Fruit fly (Drosophila melanogaster) whole organism, prepupa: Measurements from ENCODE around the gene CG6345.

Source experiments
- Blimp-1 ChIP-seq: fragments of 200-800 bp; sonication (Bioruptor generic); optimal IDR thresholded peaks from 3 replicates; lab custom pipeline; 2017; ENCODE audit warnings: missing biosample characterization, missing genetic modification characterization, mild to moderate bottlenecking, moderate library complexity, missing genetic modification reagents
- CG10631 ChIP-seq: fragments of 200-800 bp; sonication (Bioruptor generic); optimal IDR thresholded peaks from 2 replicates; lab custom pipeline; 2016; ENCODE audit warnings: missing biosample characterization, missing genetic modification characterization
- CG10669 ChIP-seq: fragments of 200-800 bp; sonication (Bioruptor generic); optimal IDR thresholded peaks from 3 replicates; lab custom pipeline; 2018; ENCODE audit warnings: missing biosample characterization, mild to moderate bottlenecking, missing genetic modification characterization, moderate library complexity
- CG11762 ChIP-seq: fragments of 200-800 bp; sonication (Bioruptor generic); optimal IDR thresholded peaks from 3 replicates; lab custom pipeline; 2016; ENCODE audit warnings: missing biosample characterization, missing genetic modification characterization; ENCODE audit not compliant: insufficient read depth
- CG11902 ChIP-seq: fragments of 200-800 bp; sonication (Bioruptor generic); optimal IDR thresholded peaks from 3 replicates; lab custom pipeline; 2016; ENCODE audit warnings: missing biosample characterization, missing genetic modification characterization
- CG15336 ChIP-seq: fragments of 200-800 bp; sonication (Bioruptor generic); IDR thresholded peaks from 2 replicates; pipeline ENCODE4 v1.3.6; 2022; ENCODE audit warnings: missing biosample characterization, missing genetic modification characterization
- CG1621 ChIP-seq: fragments of 200-800 bp; sonication (Bioruptor generic); optimal IDR thresholded peaks from 3 replicates; lab custom pipeline; 2018; ENCODE audit warnings: missing biosample characterization, mild to moderate bottlenecking, missing genetic modification characterization
- CG16779 ChIP-seq: fragments of 200-800 bp; sonication (Bioruptor generic); optimal IDR thresholded peaks from 3 replicates; lab custom pipeline; 2017; ENCODE audit warnings: missing biosample characterization, mild to moderate bottlenecking, missing genetic modification characterization
- CG3032 ChIP-seq: fragments of 200-800 bp; optimal IDR thresholded peaks from 2 replicates; lab custom pipeline; 2019; ENCODE audit warnings: missing biosample characterization, mild to moderate bottlenecking, missing genetic modification characterization, moderate library complexity
- CG31627 ChIP-seq: fragments of 200-800 bp; sonication (Bioruptor generic); optimal IDR thresholded peaks from 3 replicates; lab custom pipeline; 2016; ENCODE audit warnings: missing biosample characterization, missing genetic modification characterization
- CG3919 ChIP-seq: fragments of 200-800 bp; sonication (Bioruptor generic); optimal IDR thresholded peaks from 3 replicates; lab custom pipeline; 2016; ENCODE audit warnings: missing biosample characterization, missing genetic modification characterization
- CG4318 ChIP-seq: fragments of 200-800 bp; sonication (Bioruptor generic); optimal IDR thresholded peaks from 3 replicates; lab custom pipeline; 2017; ENCODE audit warnings: missing biosample characterization, mild to moderate bottlenecking, missing genetic modification characterization
- CG6276 ChIP-seq: fragments of 200-800 bp; sonication (Bioruptor generic); optimal IDR thresholded peaks from 2 replicates; lab custom pipeline; 2017; ENCODE audit warnings: missing biosample characterization, mild to moderate bottlenecking, missing genetic modification characterization
- CG6808 ChIP-seq: fragments of 200-800 bp; sonication (Bioruptor generic); optimal IDR thresholded peaks from 3 replicates; lab custom pipeline; 2017; ENCODE audit warnings: missing biosample characterization, missing genetic modification characterization, mild to moderate bottlenecking, moderate library complexity, missing genetic modification reagents
- CG8119 ChIP-seq: fragments of 200-800 bp; sonication (Bioruptor generic); IDR thresholded peaks from 3 replicates; pipeline ENCODE4 v1.3.6; 2022; ENCODE audit warnings: missing biosample characterization, missing genetic modification characterization
- CG8319 ChIP-seq: fragments of 200-800 bp; sonication (Bioruptor generic); optimal IDR thresholded peaks from 3 replicates; lab custom pipeline; 2016; ENCODE audit warnings: missing biosample characterization, missing genetic modification characterization
- Eip78C ChIP-seq: fragments of 200-800 bp; sonication (Bioruptor generic); peaks from one replicate; lab custom pipeline; 2016; ENCODE audit warnings: missing biosample characterization, missing genetic modification characterization
- Eip93F ChIP-seq: fragments of 200-800 bp; sonication (Bioruptor generic); optimal IDR thresholded peaks from 2 replicates; lab custom pipeline; 2016; ENCODE audit warnings: missing biosample characterization, mild to moderate bottlenecking, missing genetic modification characterization
- Ets21C ChIP-seq: fragments of 200-800 bp; sonication (Bioruptor generic); optimal IDR thresholded peaks from 3 replicates; lab custom pipeline; 2016; ENCODE audit warnings: missing biosample characterization, missing genetic modification characterization
- Gug ChIP-seq: fragments of 200-800 bp; sonication (Bioruptor generic); IDR thresholded peaks from 2 replicates; pipeline ENCODE4 v1.3.6; 2022; ENCODE audit warnings: missing biosample characterization, missing genetic modification characterization
- Hr4 ChIP-seq: fragments of 200-800 bp; sonication (Bioruptor generic); optimal IDR thresholded peaks from 3 replicates; lab custom pipeline; 2016; ENCODE audit warnings: missing biosample characterization, missing genetic modification characterization
- Lpt ChIP-seq: fragments of 200-800 bp; sonication (Bioruptor generic); optimal IDR thresholded peaks from 3 replicates; lab custom pipeline; 2016; ENCODE audit warnings: missing biosample characterization, missing genetic modification characterization
- Met ChIP-seq: fragments of 200-800 bp; sonication (Bioruptor generic); optimal IDR thresholded peaks from 3 replicates; lab custom pipeline; 2016; ENCODE audit warnings: missing biosample characterization, missing genetic modification characterization
- Smox ChIP-seq: fragments of 200-800 bp; sonication (Bioruptor generic); optimal IDR thresholded peaks from 3 replicates; lab custom pipeline; 2016; ENCODE audit warnings: missing biosample characterization, missing genetic modification characterization
- Sox102F ChIP-seq: fragments of 200-800 bp; sonication (Bioruptor generic); optimal IDR thresholded peaks from 2 replicates; lab custom pipeline; 2016; ENCODE audit warnings: missing biosample characterization, mild to moderate bottlenecking, missing genetic modification characterization
- dac ChIP-seq: fragments of 200-800 bp; sonication (Bioruptor generic); optimal IDR thresholded peaks from 2 replicates; lab custom pipeline; 2017; ENCODE audit warnings: missing biosample characterization, mild to moderate bottlenecking, missing genetic modification characterization
- dsx ChIP-seq: fragments of 200-800 bp; optimal IDR thresholded peaks from 3 replicates; lab custom pipeline; 2019; ENCODE audit warnings: missing biosample characterization, mild to moderate bottlenecking, missing genetic modification characterization, moderate library complexity; ENCODE audit not compliant: poor library complexity, severe bottlenecking
- esn ChIP-seq: fragments of 200-800 bp; sonication (Bioruptor generic); optimal IDR thresholded peaks from 2 replicates; lab custom pipeline; 2016; ENCODE audit warnings: missing biosample characterization, mild to moderate bottlenecking, missing genetic modification characterization, moderate library complexity
- fkh ChIP-seq: fragments of 200-800 bp; sonication (Bioruptor generic); optimal IDR thresholded peaks from 3 replicates; lab custom pipeline; 2017; ENCODE audit warnings: missing biosample characterization, mild to moderate bottlenecking, missing genetic modification characterization, moderate library complexity
- lz ChIP-seq: fragments of 200-800 bp; sonication (Bioruptor generic); optimal IDR thresholded peaks from 3 replicates; lab custom pipeline; 2016; ENCODE audit warnings: missing biosample characterization, missing genetic modification characterization
- pdm3 ChIP-seq: fragments of 200-800 bp; sonication (Bioruptor generic); optimal IDR thresholded peaks from 3 replicates; lab custom pipeline; 2016; ENCODE audit warnings: missing biosample characterization, missing genetic modification characterization
- salr ChIP-seq, 2 experiments: fragments of 200-800 bp; sonication (Bioruptor generic); optimal IDR thresholded peaks; 3 replicates each; lab custom pipeline; 2016 to 2018; ENCODE audit warnings: missing biosample characterization in 2 of 2, missing genetic modification characterization in 2 of 2, mild to moderate bottlenecking in 1 of 2
- spab ChIP-seq: fragments of 200-800 bp; sonication (Bioruptor generic); optimal IDR thresholded peaks from 2 replicates; lab custom pipeline; 2017; ENCODE audit warnings: missing biosample characterization, mild to moderate bottlenecking, missing genetic modification characterization, missing genetic modification reagents
- ss ChIP-seq, 2 experiments: fragments of 200-800 bp; sonication (Bioruptor generic); optimal IDR thresholded peaks; 2 replicates in 1 of 2; 3 replicates in 1 of 2; lab custom pipeline; 2017 to 2018; ENCODE audit warnings: mild to moderate bottlenecking in 2 of 2, missing biosample characterization in 2 of 2, missing genetic modification characterization in 2 of 2, moderate library complexity in 1 of 2
- svp ChIP-seq: fragments of 200-800 bp; sonication (Bioruptor generic); peaks from one replicate; lab custom pipeline; 2016; ENCODE audit warnings: missing biosample characterization, missing genetic modification characterization
- vri ChIP-seq: fragments of 200-800 bp; sonication (Bioruptor generic); optimal IDR thresholded peaks from 3 replicates; lab custom pipeline; 2016; ENCODE audit warnings: missing biosample characterization, mild to moderate bottlenecking, missing genetic modification characterization

CG6345 gene

DNA sequence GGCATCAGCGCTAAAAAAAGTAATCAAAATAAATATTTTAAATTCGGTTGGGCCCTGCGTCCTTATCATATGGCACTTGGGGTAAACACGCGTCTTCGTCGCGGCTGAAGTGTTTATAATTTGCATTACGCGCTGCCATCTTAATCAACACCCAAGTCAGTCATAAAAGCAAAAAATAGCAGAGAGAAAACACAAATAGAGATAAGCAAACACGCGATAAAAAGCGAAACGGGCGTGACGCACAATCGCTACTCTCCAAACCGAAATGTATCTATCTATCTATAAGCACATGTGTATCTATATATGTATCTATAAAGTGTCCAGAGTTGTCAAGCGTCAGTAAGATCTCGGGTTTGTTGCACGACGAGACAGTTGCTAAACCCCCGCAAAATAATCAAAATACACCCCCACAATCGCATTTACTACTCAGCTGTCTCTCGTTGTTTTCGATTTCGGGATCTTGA lies 24.9 kb downstream of the CG6345 start (continued):
- TF ChIP-seq CG11762 (no peak), ss (GFP tag; optimal IDR thresholded peaks at IDR 0.05; lab: Kevin White, UChicago) (peak; percentile 53 to 59), CG3032 (no peak), Gug (GFP tag; lab: Robert Waterston, UW) (no peak), Met (GFP tag; lab: Kevin White, UChicago) (peak; percentile 43)

DNA sequence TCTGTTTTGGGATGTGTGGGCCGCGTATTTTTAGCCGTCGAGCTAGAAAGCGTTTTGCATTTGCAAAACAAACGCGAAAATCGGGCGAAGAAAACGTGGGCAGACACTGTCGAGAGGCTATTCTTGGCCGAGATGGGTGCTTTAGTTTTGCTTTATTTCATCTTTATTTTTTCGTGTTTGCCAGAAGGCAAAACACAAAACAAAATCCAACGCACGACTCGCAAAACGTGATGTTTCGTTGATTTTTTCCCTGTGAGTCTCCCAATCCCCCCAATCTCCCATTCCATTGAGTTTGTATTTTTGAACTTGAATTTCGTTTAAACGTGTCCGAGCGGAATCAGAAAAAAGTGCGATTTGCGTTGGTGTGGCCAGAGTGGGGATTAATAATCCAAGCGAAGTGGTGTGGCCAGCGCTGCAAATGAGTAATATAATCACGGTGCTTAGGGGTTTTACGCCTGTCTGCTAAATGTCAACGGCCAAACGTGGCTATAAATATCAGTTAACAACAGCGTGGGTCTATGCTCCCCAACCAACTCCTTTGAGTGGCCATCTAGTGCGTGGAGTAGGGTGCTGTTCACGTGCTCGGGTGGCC lies 25.9 kb downstream of the CG6345 start:
- TF ChIP-seq Eip78C (GFP tag; lab: Kevin White, UChicago) (peak; percentile 31), CG6808 (peak; percentile 19), CG10631 (GFP tag; lab: Kevin White, UChicago) (no peak), CG1621 (peak; percentile 46), CG15336 (GFP tag; lab: Robert Waterston, UW) (0 out of 2 replicates have a peak, but pooled peaks have one; percentile 13), CG10669 (GFP tag; lab: Kevin White, UChicago) (no peak), CG6276 (GFP tag; lab: Kevin White, UChicago) (peak; percentile 57), Blimp-1 (GFP tag; lab: Kevin White, UChicago) (no peak), pdm3 (GFP tag; lab: Kevin White, UChicago) (no peak)

DNA sequence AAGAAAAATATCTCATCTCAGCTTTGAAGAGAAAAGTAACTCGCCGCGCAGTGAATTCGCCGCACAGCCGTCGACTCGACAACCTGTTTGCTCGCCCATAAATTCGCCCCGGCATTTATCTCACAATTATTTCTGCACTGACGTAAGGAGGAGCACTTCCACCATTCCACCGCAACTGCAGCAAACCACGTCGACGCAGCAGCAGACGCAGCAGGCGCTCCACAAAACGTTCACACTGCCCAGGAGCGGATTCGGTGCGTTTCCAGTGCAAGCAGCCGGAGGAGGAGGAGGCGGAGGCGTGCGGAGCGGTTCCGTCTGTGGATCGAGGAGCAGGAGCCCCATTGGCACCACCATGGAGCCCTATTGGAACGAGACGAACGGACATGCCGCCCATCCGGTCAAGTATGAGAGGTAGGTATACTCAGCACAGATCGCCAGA lies 26.8 kb downstream of the CG6345 start:
- TF ChIP-seq Eip78C (GFP tag; lab: Kevin White, UChicago) (no peak), Hr4 (GFP tag; lab: Kevin White, UChicago) (no peak), Blimp-1 (GFP tag; lab: Kevin White, UChicago) (no peak), CG6276 (GFP tag; lab: Kevin White, UChicago) (no peak), CG11902 (GFP tag; lab: Kevin White, UChicago) (peak; percentile 80), CG1621 (peak; percentile 57), svp (GFP tag; lab: Kevin White, UChicago) (peak; percentile 73), CG6808 (no peak), CG3032 (no peak), Met (GFP tag; lab: Kevin White, UChicago) (no peak), vri (GFP tag; lab: Kevin White, UChicago) (peak; percentile 13), CG31627 (peak; percentile 25), esn (no peak), CG4318 (GFP tag; lab: Kevin White, UChicago) (no peak), pdm3 (GFP tag; lab: Kevin White, UChicago) (peak; percentile 14), spab (no peak)

DNA sequence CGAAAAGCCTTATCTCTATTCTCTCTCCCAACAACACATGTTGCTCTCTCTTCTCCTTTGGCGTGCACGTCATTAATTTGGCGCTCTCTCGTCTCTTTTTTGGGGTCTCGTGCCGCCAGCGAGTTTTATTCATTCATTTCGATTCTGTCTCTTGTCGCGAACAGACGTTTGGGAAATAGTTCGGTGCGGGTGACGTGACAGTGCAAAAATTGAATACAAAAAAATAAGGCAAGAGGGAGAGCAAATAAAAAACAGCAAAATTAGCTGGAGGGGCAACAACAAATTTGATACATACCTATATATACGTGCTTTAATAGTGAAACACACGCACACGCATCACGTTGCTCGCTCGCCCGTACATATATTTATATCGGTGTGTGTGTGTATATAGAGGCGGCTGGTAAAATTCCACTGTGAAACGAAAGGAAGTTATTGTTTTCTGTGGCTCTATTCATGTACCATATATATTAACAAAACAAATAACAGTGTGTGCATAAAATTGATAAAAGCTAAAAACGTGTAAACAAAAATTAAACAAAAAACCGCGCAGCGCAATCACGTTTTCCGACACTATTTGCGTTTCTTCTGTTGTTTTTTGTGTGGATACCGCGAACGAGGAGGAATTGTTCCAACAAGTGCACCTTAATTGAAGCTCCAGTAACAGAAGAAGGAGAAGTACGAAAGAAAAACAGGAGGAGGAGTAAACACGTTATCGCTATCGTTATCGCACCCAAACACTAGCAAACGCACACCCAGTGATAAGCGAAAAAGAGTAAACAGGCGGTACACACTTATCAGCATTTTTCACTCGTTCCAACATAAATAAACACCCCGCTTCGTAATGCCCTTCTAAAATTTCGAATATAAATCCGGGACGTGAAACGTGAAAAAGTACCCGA lies 27.5 kb downstream of the CG6345 start, which contains the start of gene cwo:
Gene cwo, plus strand, starts transcription at position 131 of the 899 bp plus-strand sequence.
- no peak for TF ChIP-seq CG4318 (GFP tag; lab: Kevin White, UChicago)
- no peak for TF ChIP-seq dac (GFP tag; lab: Kevin White, UChicago)
- TF ChIP-seq CG6276 (GFP tag; lab: Kevin White, UChicago) = peak; percentile 29
- TF ChIP-seq svp (GFP tag; lab: Kevin White, UChicago) = peak; percentile 77
- peak; percentile 92 for TF ChIP-seq fkh (GFP tag; lab: Kevin White, UChicago)
- TF ChIP-seq lz = no peak
- TF ChIP-seq Eip78C (GFP tag; lab: Kevin White, UChicago) = peak; percentile 76
- TF ChIP-seq dsx (GFP tag; lab: Kevin White, UChicago) = peak; percentile 40
- TF ChIP-seq pdm3 (GFP tag; lab: Kevin White, UChicago) = no peak
- peak; percentile 25 for TF ChIP-seq CG10631 (GFP tag; lab: Kevin White, UChicago)
- peak; percentile 30 for TF ChIP-seq CG3919 (GFP tag; lab: Kevin White, UChicago)
- peak in 1 of 2 experiments; percentile 14 for TF ChIP-seq salr (GFP tag; optimal IDR thresholded peaks at IDR 0.05; lab: Kevin White, UChicago)
- TF ChIP-seq Ets21C (GFP tag; lab: Kevin White, UChicago) = no peak
- no peak for TF ChIP-seq CG8119 (GFP tag; lab: Robert Waterston, UW)
- TF ChIP-seq CG1621 = peak; percentile 6
- TF ChIP-seq esn = peak; percentile 1
- TF ChIP-seq ss (GFP tag; optimal IDR thresholded peaks at IDR 0.05; lab: Kevin White, UChicago) = peak; percentile 16 to 40
- peak; percentile 43 for TF ChIP-seq Eip93F (GFP tag; lab: Kevin White, UChicago)
- TF ChIP-seq Sox102F (GFP tag; lab: Kevin White, UChicago) = no peak
- no peak for TF ChIP-seq CG8319 (GFP tag; lab: Kevin White, UChicago)
- peak; percentile 65 for TF ChIP-seq vri (GFP tag; lab: Kevin White, UChicago)
- TF ChIP-seq Lpt (GFP tag; lab: Kevin White, UChicago) = peak; percentile 23
- peak; percentile 14 for TF ChIP-seq Smox (GFP tag; lab: Kevin White, UChicago)
- peak; percentile 17 for TF ChIP-seq CG16779 (tag; lab: Kevin White, UChicago)
- TF ChIP-seq, all 60 proteins: peak for 16
